Worm (Caenorhabditis elegans): ENCODE results near the gene T11F9.1.
A peak's percentile ranks its signal among the peaks of the same experiment; 100 is the strongest.

Gene T11F9.1

DNA sequence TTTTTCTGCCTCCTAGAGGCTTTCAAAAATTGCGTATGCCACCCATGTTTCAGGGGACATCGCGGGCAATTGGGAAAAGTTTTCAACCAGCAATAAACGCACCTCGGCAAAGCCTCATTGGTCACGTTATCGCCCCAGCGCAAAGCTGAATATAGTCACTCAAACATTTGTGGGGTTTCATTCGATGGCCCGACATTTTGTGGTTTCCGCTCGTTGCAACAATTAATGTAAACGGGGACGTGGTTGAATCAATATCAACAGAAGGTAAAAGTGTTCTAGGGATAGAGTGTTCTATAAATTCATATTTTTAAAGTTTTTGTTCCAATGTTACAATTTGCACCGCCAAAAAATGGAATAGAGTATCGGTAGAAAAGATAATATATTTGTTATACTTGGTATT lies 28.9 kb downstream of the T11F9.1 start:
- TF ChIP-seq ztf-29 (GFP tag; IDR thresholded peaks at IDR 0.05) (no peak), ztf-23 (GFP tag; IDR thresholded peaks at IDR 0.05) (no peak), tab-1 (GFP tag; IDR thresholded peaks at IDR 0.05) (no peak), flt-1 (GFP tag; IDR thresholded peaks at IDR 0.05) (no peak), ref-1 (GFP tag; conservative IDR thresholded peaks at IDR 0.05) (no peak), T22C8.4 (GFP tag; IDR thresholded peaks at IDR 0.05) (no peak), klf-2 (GFP tag; conservative IDR thresholded peaks at IDR 0.05) (no peak)

DNA sequence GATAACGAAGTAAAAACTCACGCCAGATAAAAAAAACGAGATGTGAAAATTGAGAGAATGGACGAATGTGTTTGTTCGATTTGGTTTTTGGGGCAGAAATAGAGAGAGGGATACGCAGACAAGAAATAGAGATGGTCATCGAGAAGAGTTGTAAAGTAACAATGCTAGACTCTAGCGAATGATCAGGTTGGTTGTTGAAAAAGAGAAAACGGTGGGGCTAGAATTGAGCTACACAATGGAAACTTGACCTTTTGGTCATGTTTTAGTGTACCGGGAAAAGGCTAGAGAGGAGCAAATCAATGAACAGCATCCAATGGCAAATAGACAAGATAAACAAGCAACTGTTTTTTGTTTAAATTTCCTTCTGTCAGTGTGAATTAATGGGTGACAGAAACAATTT lies 31.0 kb downstream of the T11F9.1 start, which contains the start of gene dhs-19:
Gene dhs-19, minus strand, starts transcription at position 101 of the 400 bp plus-strand sequence.
- no peak for TF ChIP-seq med-1 (GFP tag; optimal IDR thresholded peaks at IDR 0.05; ENCODE audit: insufficient read depth)
- no peak for TF ChIP-seq T22C8.4 (GFP tag; IDR thresholded peaks at IDR 0.05)
- TF ChIP-seq ref-1 (GFP tag; conservative IDR thresholded peaks at IDR 0.05), result no peak
- no peak for TF ChIP-seq tab-1 (GFP tag; IDR thresholded peaks at IDR 0.05)
- TF ChIP-seq cog-1 (tag; optimal IDR thresholded peaks at IDR 0.05), result no peak
- no peak for TF ChIP-seq ztf-23 (GFP tag; IDR thresholded peaks at IDR 0.05)

DNA sequence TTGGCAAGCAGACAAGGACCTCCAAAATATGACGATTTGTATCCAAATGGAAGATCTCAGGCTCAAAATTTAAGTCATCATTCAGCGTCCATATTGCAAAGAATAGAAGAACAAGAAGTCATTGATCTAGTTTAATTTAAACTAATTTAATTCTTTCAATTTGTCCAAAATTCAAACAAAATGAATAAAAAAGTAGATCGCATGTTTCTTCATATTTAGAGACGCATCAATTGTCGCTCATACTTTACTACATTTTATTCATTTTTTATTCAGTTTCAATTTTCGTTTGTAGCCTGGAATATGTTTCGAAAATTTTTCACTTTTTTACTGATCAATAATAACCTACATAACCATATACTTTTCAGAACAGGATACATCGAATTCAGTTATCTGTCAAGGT lies 33.1 kb downstream of the T11F9.1 start, which contains the start of gene T11F9.21:
Gene T11F9.21, plus strand, starts transcription at position 301 of the 400 bp plus-strand sequence.
- TF ChIP-seq med-1 (GFP tag; optimal IDR thresholded peaks at IDR 0.05; ENCODE audit: insufficient read depth), result no peak
- TF ChIP-seq T22C8.4 (GFP tag; IDR thresholded peaks at IDR 0.05), result no peak
- TF ChIP-seq cog-1 (tag; optimal IDR thresholded peaks at IDR 0.05), result no peak
- TF ChIP-seq flt-1 (GFP tag; IDR thresholded peaks at IDR 0.05), result no peak
- TF ChIP-seq ztf-23 (GFP tag; IDR thresholded peaks at IDR 0.05), result no peak

DNA sequence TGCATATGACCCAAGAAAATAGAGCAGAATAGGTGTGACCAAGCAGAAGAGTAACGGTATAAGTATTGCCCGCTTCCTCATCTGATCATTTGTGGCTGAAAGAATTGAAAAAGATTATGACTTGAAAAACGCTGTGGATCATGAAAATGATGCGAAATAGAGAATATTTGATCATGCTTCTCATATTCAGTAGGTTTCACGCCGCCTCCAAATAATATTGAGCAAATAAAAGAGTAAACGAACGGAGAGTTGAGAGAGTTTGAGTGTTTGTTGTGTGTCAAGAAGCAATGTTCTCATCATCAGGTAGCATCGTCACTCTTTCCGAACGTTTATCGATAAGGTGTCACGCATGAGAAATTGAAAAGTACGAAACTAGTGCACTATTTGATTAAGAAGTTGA lies 36.9 kb downstream of the T11F9.1 start, which contains the start of gene htrl-1:
Gene htrl-1, minus strand, starts transcription at position 101 of the 400 bp plus-strand sequence.
- TF ChIP-seq cog-1 (tag; optimal IDR thresholded peaks at IDR 0.05), result no peak
- TF ChIP-seq flt-1 (GFP tag; IDR thresholded peaks at IDR 0.05), result no peak
- TF ChIP-seq ref-1 (GFP tag; conservative IDR thresholded peaks at IDR 0.05), result no peak
- no peak for TF ChIP-seq ztf-29 (GFP tag; IDR thresholded peaks at IDR 0.05)
- TF ChIP-seq T22C8.4 (GFP tag; IDR thresholded peaks at IDR 0.05), result no peak
- TF ChIP-seq ztf-23 (GFP tag; IDR thresholded peaks at IDR 0.05), result no peak
- TF ChIP-seq med-1 (GFP tag; optimal IDR thresholded peaks at IDR 0.05; ENCODE audit: insufficient read depth), result no peak
- TF ChIP-seq tab-1 (GFP tag; IDR thresholded peaks at IDR 0.05), result no peak
- no peak for TF ChIP-seq klf-2 (GFP tag; conservative IDR thresholded peaks at IDR 0.05)

DNA sequence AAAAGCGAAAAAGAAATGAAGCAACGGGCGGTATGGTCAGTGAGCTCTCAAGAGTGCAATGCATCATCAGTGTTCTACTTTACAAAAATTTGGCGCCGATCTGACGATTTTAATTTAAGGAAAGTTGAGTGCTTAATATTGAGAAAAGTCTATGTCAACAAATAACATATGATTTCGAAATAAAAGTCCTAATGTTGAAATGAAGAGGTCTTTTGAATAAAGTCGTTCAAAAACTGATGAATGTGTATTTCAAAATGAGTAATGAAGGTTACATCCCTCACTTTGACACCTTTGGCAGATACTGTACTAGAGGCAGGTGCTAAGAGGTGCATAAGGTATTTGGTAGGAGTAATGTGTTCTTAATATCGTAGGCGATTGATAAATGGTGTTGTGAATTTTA lies 38.1 kb downstream of the T11F9.1 start:
- TF ChIP-seq ztf-29 (GFP tag; IDR thresholded peaks at IDR 0.05), result no peak
- no peak for TF ChIP-seq ztf-23 (GFP tag; IDR thresholded peaks at IDR 0.05)
- TF ChIP-seq cog-1 (tag; optimal IDR thresholded peaks at IDR 0.05), result no peak

DNA sequence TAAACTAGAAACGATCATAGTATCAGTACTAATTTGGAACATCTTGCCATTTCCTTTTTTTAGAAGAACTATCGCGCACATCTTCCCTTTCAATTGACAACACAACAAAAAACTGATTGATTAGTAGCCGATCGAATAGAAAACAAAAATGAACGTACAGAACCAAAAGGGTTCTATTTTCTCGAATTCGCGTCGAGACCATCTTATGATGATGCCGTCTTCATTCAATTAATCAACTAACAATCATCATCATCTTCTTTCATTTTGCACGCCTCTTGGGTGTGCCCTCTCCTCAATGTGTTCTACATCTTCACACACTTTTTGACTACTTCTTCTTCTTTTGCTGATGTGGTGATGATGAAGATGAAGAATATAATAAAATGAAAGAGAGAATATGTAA lies 40.4 kb downstream of the T11F9.1 start:
- TF ChIP-seq ref-1 (GFP tag; conservative IDR thresholded peaks at IDR 0.05), result no peak
- no peak for TF ChIP-seq tab-1 (GFP tag; IDR thresholded peaks at IDR 0.05)
- no peak for TF ChIP-seq klf-2 (GFP tag; conservative IDR thresholded peaks at IDR 0.05)
- TF ChIP-seq cog-1 (tag; optimal IDR thresholded peaks at IDR 0.05), result no peak
- TF ChIP-seq flt-1 (GFP tag; IDR thresholded peaks at IDR 0.05), result no peak
- no peak for TF ChIP-seq med-1 (GFP tag; optimal IDR thresholded peaks at IDR 0.05; ENCODE audit: insufficient read depth)
- TF ChIP-seq T22C8.4 (GFP tag; IDR thresholded peaks at IDR 0.05), result no peak

DNA sequence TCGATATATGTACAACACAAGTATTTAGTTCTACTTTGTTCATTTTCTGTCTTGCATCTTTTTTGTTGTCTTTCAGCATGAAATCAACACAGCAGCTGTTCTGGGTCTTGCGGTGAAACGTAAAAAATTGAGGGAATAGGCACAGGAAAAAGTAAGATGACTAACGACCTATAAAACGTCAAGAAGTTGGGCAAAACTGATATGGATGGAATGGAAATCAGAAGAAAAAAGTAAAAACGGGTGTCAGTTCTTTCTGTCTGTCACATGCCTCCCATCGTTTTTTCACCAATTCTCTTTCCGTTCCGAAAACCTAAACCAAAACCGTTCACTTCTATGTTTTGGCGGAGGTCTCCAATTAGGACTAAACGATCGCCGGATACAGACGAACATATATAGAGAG lies 41.6 kb downstream of the T11F9.1 start:
- TF ChIP-seq T22C8.4 (GFP tag; IDR thresholded peaks at IDR 0.05) (no peak), tab-1 (GFP tag; IDR thresholded peaks at IDR 0.05) (no peak), med-1 (GFP tag; optimal IDR thresholded peaks at IDR 0.05; ENCODE audit: insufficient read depth) (no peak), klf-2 (GFP tag; conservative IDR thresholded peaks at IDR 0.05) (no peak), ztf-23 (GFP tag; IDR thresholded peaks at IDR 0.05) (no peak), flt-1 (GFP tag; IDR thresholded peaks at IDR 0.05) (no peak), cog-1 (tag; optimal IDR thresholded peaks at IDR 0.05) (no peak)

DNA sequence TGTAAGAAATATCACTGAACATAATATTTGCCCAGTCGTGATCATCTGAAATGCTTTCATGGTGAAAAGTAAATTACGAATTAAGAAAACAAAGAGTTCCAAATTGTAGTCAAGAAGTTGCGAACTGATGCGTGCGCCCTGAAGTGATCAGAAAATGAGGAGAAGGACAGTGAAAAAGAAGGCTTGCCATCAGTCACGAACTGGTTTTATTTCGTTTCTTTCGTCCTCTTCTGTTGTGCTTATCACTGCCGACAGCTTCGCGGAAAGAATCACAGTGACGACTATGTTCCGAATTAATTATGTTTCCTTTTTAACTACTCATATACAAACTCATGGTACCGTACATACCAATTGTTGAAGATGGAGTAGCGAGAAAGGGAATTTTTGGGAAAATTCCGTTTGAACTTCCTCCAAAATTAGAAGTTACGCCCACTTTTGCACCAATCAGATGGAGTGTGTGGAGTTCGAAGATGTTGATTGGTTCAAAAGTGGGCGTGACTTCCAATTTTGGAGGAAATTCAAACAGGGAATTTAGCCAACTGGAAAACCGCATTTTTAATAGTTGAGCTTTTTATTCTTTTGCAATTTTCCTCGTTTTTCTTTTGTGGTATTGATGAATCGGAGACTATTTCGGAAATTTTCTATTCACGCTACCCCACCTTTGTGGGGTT lies 43.9 kb downstream of the T11F9.1 start, which contains the start of gene C55A6.12:
Gene C55A6.12, minus strand, starts transcription at position 51 of the 671 bp plus-strand sequence.
- TF ChIP-seq ref-1 (GFP tag; conservative IDR thresholded peaks at IDR 0.05) (no peak), ztf-23 (GFP tag; IDR thresholded peaks at IDR 0.05) (0 out of 2 replicates have a peak, but pooled peaks have one; percentile 32), klf-2 (GFP tag; conservative IDR thresholded peaks at IDR 0.05) (no peak)

DNA sequence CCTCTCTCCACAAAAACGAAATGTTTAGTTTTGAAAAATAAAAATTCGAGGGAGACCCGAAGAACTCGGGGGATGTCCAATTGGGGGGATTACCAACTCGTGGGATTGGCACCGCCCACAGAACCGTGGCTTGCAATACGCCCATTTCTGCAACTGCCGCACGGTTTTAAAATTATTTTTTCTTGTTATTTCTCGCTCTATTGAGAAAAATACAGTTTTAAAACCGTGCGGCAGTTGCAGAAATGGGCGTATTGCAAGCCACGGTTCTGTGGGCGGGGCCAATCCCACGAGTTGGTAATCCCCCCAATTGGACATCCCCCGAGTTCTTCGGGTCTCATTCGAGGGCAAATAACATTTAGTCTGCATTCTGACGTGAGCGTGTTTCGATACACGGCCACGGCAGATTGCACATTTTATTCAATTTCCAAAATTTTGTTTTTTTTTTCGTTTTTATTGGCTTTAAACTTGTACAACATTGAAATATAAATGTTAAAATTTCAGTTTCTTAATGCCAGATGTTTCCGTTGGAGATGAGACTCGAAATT lies 45.6 kb downstream of the T11F9.1 start, which contains the start of the genes C55A6.1 and C55A6.10:
Gene C55A6.1, minus strand, starts transcription at position 116 of the 545 bp plus-strand sequence.
Gene C55A6.10, plus strand, starts transcription at position 495 of the 545 bp plus-strand sequence.
- TF ChIP-seq flt-1 (GFP tag; IDR thresholded peaks at IDR 0.05) (0 out of 2 replicates have a peak, but pooled peaks have one; percentile 24), ztf-23 (GFP tag; IDR thresholded peaks at IDR 0.05) (peak; percentile 68; the same call in 1 of the 2 replicates), tab-1 (GFP tag; IDR thresholded peaks at IDR 0.05) (0 out of 2 replicates have a peak, but pooled peaks have one; percentile 39), cog-1 (tag; optimal IDR thresholded peaks at IDR 0.05) (peak; percentile 1)

DNA sequence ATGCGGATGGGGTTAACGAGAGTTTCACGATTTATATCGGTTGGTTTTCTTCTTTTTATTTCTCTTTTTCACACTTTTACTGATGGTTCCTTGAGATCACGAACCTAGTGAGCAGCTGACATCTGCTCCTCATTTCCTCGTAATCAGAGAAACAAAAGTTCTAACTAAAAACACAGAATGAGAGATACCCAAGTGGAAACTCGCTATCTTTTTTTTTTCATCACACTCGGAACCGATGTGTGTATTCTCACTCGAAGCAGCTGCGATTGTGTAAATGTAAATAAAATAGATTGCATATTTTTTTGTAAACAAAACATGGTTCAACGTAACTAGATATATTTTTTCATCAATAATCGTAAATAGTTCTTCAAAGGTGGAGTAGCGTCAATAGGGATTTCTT lies 47.0 kb downstream of the T11F9.1 start:
- TF ChIP-seq cog-1 (tag; optimal IDR thresholded peaks at IDR 0.05), result no peak
- no peak for TF ChIP-seq T22C8.4 (GFP tag; IDR thresholded peaks at IDR 0.05)
- no peak for TF ChIP-seq ztf-23 (GFP tag; IDR thresholded peaks at IDR 0.05)
- no peak for TF ChIP-seq med-1 (GFP tag; optimal IDR thresholded peaks at IDR 0.05; ENCODE audit: insufficient read depth)
- no peak for TF ChIP-seq ztf-29 (GFP tag; IDR thresholded peaks at IDR 0.05)

All from whole organism, midembryonic.